Fruit fly (Drosophila melanogaster): ENCODE data around the gene Gba1b.

The Gba1b gene

dm6 chr3R:23722680-23723372, 18.2 kb downstream of the Gba1b start, which contains the start of gene CG10365 (continued):
- TF ChIP-seq Opbp (GFP tag; IDR thresholded peaks at IDR 0.05; ENCODE audit: partially characterized antibody) (no peak), h (optimal IDR thresholded peaks at IDR 0.05) (no peak), CG18599 (GFP tag; optimal IDR thresholded peaks at IDR 0.05) (peak; percentile 95), CG10959 (GFP tag; IDR thresholded peaks at IDR 0.05) (no peak), CG13424 (tag; optimal IDR thresholded peaks at IDR 0.05) (peak; percentile 92), nerfin-1 (tag; optimal IDR thresholded peaks at IDR 0.05) (peak; percentile 80), tna (GFP tag; IDR thresholded peaks at IDR 0.05; ENCODE audit: partially characterized antibody) (no peak; the same call in 1 of the 2 replicates), Dek (tag; optimal IDR thresholded peaks at IDR 0.05) (peak; percentile 90), eve (GFP tag; optimal IDR thresholded peaks at IDR 0.05) (peak in 1 of 2 experiments; percentile 78), salm (tag; optimal IDR thresholded peaks at IDR 0.05) (peak; percentile 83), hb (GFP tag; IDR thresholded peaks at IDR 0.05; ENCODE audit: partially characterized antibody) (no peak), pum (GFP tag; optimal IDR thresholded peaks at IDR 0.05) (no peak), vnd (GFP tag; IDR thresholded peaks at IDR 0.05; ENCODE audit: partially characterized antibody) (no peak), pzg (GFP tag; optimal IDR thresholded peaks at IDR 0.05) (no peak), ewg (GFP tag; optimal IDR thresholded peaks at IDR 0.05) (peak; percentile 70), br (optimal IDR thresholded peaks at IDR 0.05) (no peak), CG13624 (GFP tag; optimal IDR thresholded peaks at IDR 0.05) (no peak), CG10654 (GFP tag; optimal IDR thresholded peaks at IDR 0.05) (peak; percentile 73), ase (GFP tag; IDR thresholded peaks at IDR 0.05) (peak; percentile 58; the same call in 1 of the 3 replicates), ap (GFP tag; IDR thresholded peaks at IDR 0.05) (peak; percentile 81), CG16863 (GFP tag; optimal IDR thresholded peaks at IDR 0.05) (no peak), Med (GFP tag) (peak; percentile 76), ATbp (GFP tag; optimal IDR thresholded peaks at IDR 0.05) (peak; percentile 46), CG10462 (GFP tag; optimal IDR thresholded peaks at IDR 0.05) (peak; percentile 55), MESR4 (GFP tag; optimal IDR thresholded peaks at IDR 0.05) (no peak), run (tag; optimal IDR thresholded peaks at IDR 0.05) (peak; percentile 79), Mad (GFP tag; optimal IDR thresholded peaks at IDR 0.05) (no peak), zen2 (GFP tag; IDR thresholded peaks at IDR 0.05; ENCODE audit: partially characterized antibody) (no peak), croc (GFP tag; conservative IDR thresholded peaks at IDR 0.05) (peak; percentile 72), cas (GFP tag; IDR thresholded peaks at IDR 0.05) (0 out of 2 replicates have a peak, but pooled peaks have one; percentile 50), lilli (GFP tag; optimal IDR thresholded peaks at IDR 0.05) (peak; percentile 52), CG18011 (GFP tag; optimal IDR thresholded peaks at IDR 0.05) (peak; percentile 34), Taf1 (GFP tag; IDR thresholded peaks at IDR 0.05) (no peak), CG17186 (GFP tag; optimal IDR thresholded peaks at IDR 0.05) (no peak), usp (GFP tag; optimal IDR thresholded peaks at IDR 0.05) (no peak), CG9797 (GFP tag; optimal IDR thresholded peaks at IDR 0.05) (no peak), ci (GFP tag; IDR thresholded peaks at IDR 0.05) (peak; percentile 61; the same call in 1 of the 3 replicates), Bgb (GFP tag; IDR thresholded peaks at IDR 0.05; ENCODE audit: partially characterized antibody) (no peak), CG13775 (GFP tag; optimal IDR thresholded peaks at IDR 0.05) (peak; percentile 71), inv (GFP tag; IDR thresholded peaks at IDR 0.05; ENCODE audit: partially characterized antibody) (no peak), Chrac-16 (GFP tag; optimal IDR thresholded peaks at IDR 0.05) (peak; percentile 74), CG12659 (GFP tag; optimal IDR thresholded peaks at IDR 0.05) (peak; percentile 93), chinmo (GFP tag; IDR thresholded peaks at IDR 0.05; ENCODE audit: partially characterized antibody) (peak; percentile 89; the same call in 3 of the 4 replicates), prd (optimal IDR thresholded peaks at IDR 0.05) (no peak), prd (GFP tag; IDR thresholded peaks at IDR 0.05) (peak; percentile 77), yki (optimal IDR thresholded peaks at IDR 0.05) (no peak), CG14710 (tag; optimal IDR thresholded peaks at IDR 0.05) (peak; percentile 67), fru (optimal IDR thresholded peaks at IDR 0.05) (no peak), pros (GFP tag; optimal IDR thresholded peaks at IDR 0.05) (no peak), Fer3 (tag; optimal IDR thresholded peaks at IDR 0.05) (peak; percentile 92)
